Fruit fly (Drosophila melanogaster): ENCODE data around the gene Sf3b6.

dm6 chr3L:6233281-6233680 lies 40.3 kb upstream of the Sf3b6 start, which contains the start of gene BG642312:
- TF ChIP-seq CTCF (optimal IDR thresholded peaks at IDR 0.05) (no peak), CG8478 (optimal IDR thresholded peaks at IDR 0.05) (no peak)

Measured in S2 (cell line).